Worm (Caenorhabditis elegans) whole organism, young adult: ENCODE results near the gene twk-16.

Source experiments
- B0336.3 ChIP-seq: fragments of 200-800 bp; sonication (Bioruptor generic); IDR thresholded peaks from 2 replicates; pipeline ENCODE4 v1.3.6; 2022; ENCODE audit warnings: missing genetic modification characterization, missing compliant biosample characterization
- C17E4.6 ChIP-seq: fragments of 200-800 bp; sonication (Bioruptor generic); IDR thresholded peaks from 2 replicates; pipeline ENCODE4 v1.3.6; 2022; ENCODE audit warnings: missing genetic modification reagents, missing genetic modification characterization, missing compliant biosample characterization
- F10E7.11 ChIP-seq: sonication (generic microtip); optimal IDR thresholded peaks from 2 replicates; lab custom pipeline; 2017; ENCODE audit warnings: mild to moderate bottlenecking, missing genetic modification characterization, moderate library complexity, missing compliant biosample characterization
- F22D6.2 ChIP-seq: sonication (generic microtip); optimal IDR thresholded peaks from 2 replicates; lab custom pipeline; 2016; ENCODE audit warnings: mild to moderate bottlenecking, missing genetic modification characterization, missing compliant biosample characterization
- F37B4.10 ChIP-seq: fragments of 200-800 bp; sonication (Bioruptor generic); IDR thresholded peaks from 2 replicates; pipeline ENCODE4 v1.3.6; 2022; ENCODE audit warnings: missing genetic modification characterization, missing compliant biosample characterization
- F52B5.7 ChIP-seq: sonication (generic microtip); optimal IDR thresholded peaks from 2 replicates; lab custom pipeline; 2016; ENCODE audit warnings: mild to moderate bottlenecking, missing genetic modification characterization, missing compliant biosample characterization
- T07F8.4 ChIP-seq: sonication (generic microtip); optimal IDR thresholded peaks from 2 replicates; lab custom pipeline; 2016; ENCODE audit warnings: mild to moderate bottlenecking, missing genetic modification characterization, moderate library complexity, missing compliant biosample characterization
- T26A5.8 ChIP-seq: sonication (generic microtip); optimal IDR thresholded peaks from 2 replicates; lab custom pipeline; 2016; ENCODE audit warnings: missing genetic modification characterization, missing compliant biosample characterization
- Y67H2A.10 ChIP-seq: fragments of 200-800 bp; sonication (Bioruptor generic); conservative IDR thresholded peaks from 2 replicates; pipeline ENCODE4 v1.3.6; 2022; ENCODE audit warnings: missing genetic modification reagents, missing genetic modification characterization, missing compliant biosample characterization
- ZK185.1 ChIP-seq: sonication (generic microtip); optimal IDR thresholded peaks from 2 replicates; lab custom pipeline; 2016; ENCODE audit warnings: mild to moderate bottlenecking, missing genetic modification characterization, missing compliant biosample characterization; ENCODE audit not compliant: poor library complexity, severe bottlenecking
- attf-3 ChIP-seq: fragments of 200-800 bp; sonication (Bioruptor generic); conservative IDR thresholded peaks from 2 replicates; pipeline ENCODE4 v1.3.6; 2022; ENCODE audit warnings: missing genetic modification reagents, missing genetic modification characterization, missing compliant biosample characterization
- attf-5 ChIP-seq: fragments of 200-800 bp; sonication (Bioruptor generic); optimal IDR thresholded peaks from 2 replicates; lab custom pipeline; 2018; ENCODE audit warnings: mild to moderate bottlenecking, missing genetic modification characterization, missing compliant biosample characterization
- ccch-3 ChIP-seq: fragments of 200-800 bp; sonication (Bioruptor generic); optimal IDR thresholded peaks from 2 replicates; lab custom pipeline; 2018; ENCODE audit warnings: mild to moderate bottlenecking, missing genetic modification characterization, missing compliant biosample characterization
- ceh-27 ChIP-seq: fragments of 200-800 bp; sonication (Bioruptor generic); optimal IDR thresholded peaks from 2 replicates; lab custom pipeline; 2018; ENCODE audit warnings: mild to moderate bottlenecking, missing genetic modification characterization, moderate library complexity, missing compliant biosample characterization
- ceh-40 ChIP-seq: fragments of 200-800 bp; sonication (Bioruptor generic); IDR thresholded peaks from 2 replicates; pipeline ENCODE4 v1.3.6; 2022; ENCODE audit warnings: missing genetic modification characterization, missing compliant biosample characterization
- ceh-79 ChIP-seq: sonication (generic microtip); optimal IDR thresholded peaks from 2 replicates; lab custom pipeline; 2017; ENCODE audit warnings: mild to moderate bottlenecking, missing genetic modification characterization, missing compliant biosample characterization
- dox-1 ChIP-seq: fragments of 200-800 bp; sonication (Bioruptor generic); IDR thresholded peaks from 2 replicates; pipeline ENCODE4 v1.3.6; 2022; ENCODE audit warnings: missing genetic modification reagents, missing genetic modification characterization, missing compliant biosample characterization
- dpl-1 ChIP-seq: fragments of 150-350 bp; optimal IDR thresholded peaks from 2 replicates; lab custom pipeline; 2014; ENCODE audit warnings: missing biosample characterization, missing genetic modification reagents, missing genetic modification characterization
- efl-1 ChIP-seq: fragments of 150-350 bp; optimal IDR thresholded peaks from 2 replicates; lab custom pipeline; 2014; ENCODE audit warnings: missing biosample characterization, missing genetic modification reagents, missing genetic modification characterization
- egrh-3 ChIP-seq: fragments of 200-800 bp; sonication (Bioruptor generic); IDR thresholded peaks from 2 replicates; pipeline ENCODE4 v1.3.6; 2022; ENCODE audit warnings: missing genetic modification reagents, missing genetic modification characterization, missing compliant biosample characterization
- ekl-4 ChIP-seq: fragments of 200-800 bp; sonication (Bioruptor generic); IDR thresholded peaks from 2 replicates; pipeline ENCODE4 v1.3.6; 2022; ENCODE audit warnings: missing genetic modification reagents, missing genetic modification characterization, missing compliant biosample characterization
- ets-4 ChIP-seq: fragments of 200-800 bp; sonication (Bioruptor generic); optimal IDR thresholded peaks from 2 replicates; lab custom pipeline; 2018; ENCODE audit warnings: mild to moderate bottlenecking, missing genetic modification characterization, missing compliant biosample characterization
- gei-17 ChIP-seq: fragments of 200-800 bp; sonication (Bioruptor generic); optimal IDR thresholded peaks from 2 replicates; lab custom pipeline; 2018; ENCODE audit warnings: mild to moderate bottlenecking, missing genetic modification characterization, missing compliant biosample characterization
- him-1 ChIP-seq: sonication (generic microtip); optimal IDR thresholded peaks from 2 replicates; lab custom pipeline; 2016; ENCODE audit warnings: missing genotype, missing genetic modification reagents, missing genetic modification characterization, missing compliant biosample characterization
- hmg-1.2 ChIP-seq: fragments of 200-800 bp; sonication (Bioruptor generic); IDR thresholded peaks from 2 replicates; pipeline ENCODE4 v1.3.6; 2022; ENCODE audit warnings: missing genetic modification reagents, missing genetic modification characterization, missing compliant biosample characterization
- hmg-20 ChIP-seq: fragments of 200-800 bp; sonication (Bioruptor generic); IDR thresholded peaks from 2 replicates; pipeline ENCODE4 v1.3.6; 2022; ENCODE audit warnings: missing genetic modification reagents, missing genetic modification characterization, missing compliant biosample characterization
- let-526 ChIP-seq: fragments of 200-800 bp; sonication (Bioruptor generic); IDR thresholded peaks from 2 replicates; pipeline ENCODE4 v1.3.6; 2022; ENCODE audit warnings: missing genetic modification reagents, missing genetic modification characterization, missing compliant biosample characterization
- let-607 ChIP-seq, 2 experiments: fragments of 200-800 bp in 1 of 2; sonication (Bioruptor generic) in 1 of 2; sonication (generic microtip) in 1 of 2; optimal IDR thresholded peaks; 2 replicates each; lab custom pipeline; 2016 to 2018; ENCODE audit warnings: mild to moderate bottlenecking in 2 of 2, missing compliant biosample characterization in 2 of 2, missing genetic modification characterization in 2 of 2, moderate library complexity in 2 of 2, missing genotype in 1 of 2
- lin-26 ChIP-seq: fragments of 200-800 bp; sonication (Bioruptor generic); IDR thresholded peaks from 2 replicates; pipeline ENCODE4 v1.3.6; 2022; ENCODE audit warnings: missing genetic modification reagents, missing genetic modification characterization, missing compliant biosample characterization
- lin-35 ChIP-seq, 3 experiments: fragments of 150-350 bp in 2 of 3; sonication (generic microtip) in 1 of 3; optimal IDR thresholded peaks; 2 replicates each; lab custom pipeline; 2014 to 2018; ENCODE audit warnings: missing biosample characterization in 3 of 3, missing genetic modification characterization in 3 of 3, missing genetic modification reagents in 3 of 3
- lin-54 ChIP-seq: fragments of 200-800 bp; sonication (Bioruptor generic); optimal IDR thresholded peaks from 2 replicates; lab custom pipeline; 2018; ENCODE audit warnings: mild to moderate bottlenecking, missing genetic modification characterization, missing compliant biosample characterization
- madf-10 ChIP-seq: sonication (generic microtip); optimal IDR thresholded peaks from 2 replicates; lab custom pipeline; 2016; ENCODE audit warnings: mild to moderate bottlenecking, missing genetic modification characterization, missing compliant biosample characterization
- mcd-1 ChIP-seq: fragments of 200-800 bp; sonication (Bioruptor generic); IDR thresholded peaks from 2 replicates; pipeline ENCODE4 v1.3.6; 2022; ENCODE audit warnings: missing genetic modification reagents, missing genetic modification characterization, missing compliant biosample characterization
- nfyb-1 ChIP-seq: fragments of 200-800 bp; sonication (Bioruptor generic); IDR thresholded peaks from 2 replicates; pipeline ENCODE4 v1.3.6; 2022; ENCODE audit warnings: missing genetic modification reagents, missing genetic modification characterization, missing compliant biosample characterization
- nhr-27 ChIP-seq: fragments of 200-800 bp; sonication (Bioruptor generic); optimal IDR thresholded peaks from 2 replicates; lab custom pipeline; 2018; ENCODE audit warnings: mild to moderate bottlenecking, missing genetic modification characterization, moderate library complexity, missing compliant biosample characterization
- nhr-80 ChIP-seq: sonication (generic microtip); optimal IDR thresholded peaks from 2 replicates; lab custom pipeline; 2016; ENCODE audit warnings: missing genetic modification characterization, missing compliant biosample characterization
- nhr-90 ChIP-seq: sonication (generic microtip); optimal IDR thresholded peaks from 2 replicates; lab custom pipeline; 2016; ENCODE audit warnings: missing genotype, mild to moderate bottlenecking, missing genetic modification characterization, missing compliant biosample characterization
- pha-4 ChIP-seq: fragments of 150-350 bp; sonication (generic microtip); optimal IDR thresholded peaks from 2 replicates; lab custom pipeline; 2014; ENCODE audit warnings: missing biosample characterization, missing genetic modification reagents, missing genetic modification characterization
- rcor-1 ChIP-seq: fragments of 200-800 bp; sonication (Bioruptor generic); IDR thresholded peaks from 2 replicates; pipeline ENCODE4 v1.3.6; 2022; ENCODE audit warnings: missing genetic modification reagents, missing genetic modification characterization, missing compliant biosample characterization
- repo-1 ChIP-seq: sonication (generic microtip); optimal IDR thresholded peaks from 2 replicates; lab custom pipeline; 2017; ENCODE audit warnings: mild to moderate bottlenecking, missing genetic modification characterization, missing compliant biosample characterization
- sdz-38 ChIP-seq: sonication (generic microtip); optimal IDR thresholded peaks from 2 replicates; lab custom pipeline; 2016; ENCODE audit warnings: missing genotype, missing genetic modification characterization, missing compliant biosample characterization
- tlf-1 ChIP-seq: fragments of 200-800 bp; sonication (Bioruptor generic); optimal IDR thresholded peaks from 2 replicates; lab custom pipeline; 2018; ENCODE audit warnings: mild to moderate bottlenecking, missing genetic modification characterization, missing compliant biosample characterization
- unc-130 ChIP-seq: sonication (generic microtip); optimal IDR thresholded peaks from 2 replicates; lab custom pipeline; 2016; ENCODE audit warnings: missing genetic modification reagents, missing genetic modification characterization, missing compliant biosample characterization
- unc-62 ChIP-seq: fragments of 150-350 bp; optimal IDR thresholded peaks from 2 replicates; lab custom pipeline; 2014; ENCODE audit warnings: missing biosample characterization, missing genetic modification reagents, missing genetic modification characterization
- zim-3 ChIP-seq: sonication (generic microtip); optimal IDR thresholded peaks from 2 replicates; lab custom pipeline; 2017; ENCODE audit warnings: mild to moderate bottlenecking, missing genetic modification characterization, moderate library complexity, missing compliant biosample characterization
- ztf-18 ChIP-seq: sonication (generic microtip); optimal IDR thresholded peaks from 2 replicates; lab custom pipeline; 2016; ENCODE audit warnings: missing genotype, mild to moderate bottlenecking, missing genetic modification characterization, missing compliant biosample characterization
- ztf-22 ChIP-seq: fragments of 200-800 bp; sonication (Bioruptor generic); optimal IDR thresholded peaks from 2 replicates; lab custom pipeline; 2018; ENCODE audit warnings: mild to moderate bottlenecking, missing genetic modification characterization, moderate library complexity, missing compliant biosample characterization
- ztf-26 ChIP-seq: sonication (generic microtip); optimal IDR thresholded peaks from 2 replicates; lab custom pipeline; 2017; ENCODE audit warnings: missing genetic modification characterization, missing compliant biosample characterization
- ztf-6 ChIP-seq: fragments of 200-800 bp; sonication (Bioruptor generic); IDR thresholded peaks from 2 replicates; pipeline ENCODE4 v1.3.6; 2022; ENCODE audit warnings: missing genetic modification reagents, missing genetic modification characterization, missing compliant biosample characterization

Gene twk-16

DNA sequence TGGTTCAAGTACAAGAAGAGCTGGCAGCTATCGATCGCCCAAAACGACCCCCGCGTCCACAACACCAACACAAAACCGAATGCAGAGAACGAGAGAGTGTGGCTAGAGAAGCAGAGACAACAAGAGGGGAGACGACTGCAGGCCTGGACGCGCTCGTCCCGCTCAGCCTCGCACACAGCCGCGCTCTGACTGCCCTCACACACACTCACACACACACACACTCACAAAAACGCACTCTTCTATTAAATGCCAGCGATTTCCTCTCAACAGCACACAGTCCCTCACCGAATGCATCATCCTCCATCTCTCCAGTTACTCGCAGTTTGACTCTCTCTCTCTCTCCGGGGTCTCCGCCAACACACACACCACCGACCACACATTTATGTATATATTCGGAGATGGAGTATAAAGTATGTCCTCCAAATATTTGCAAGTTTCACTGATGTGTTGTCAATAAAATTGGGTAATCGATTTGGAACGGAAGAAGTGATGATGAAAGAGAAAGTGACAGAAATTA lies 46.8 kb downstream of the twk-16 start (continued):
- peak; percentile 61 for TF ChIP-seq ZK185.1 (tag; lab: Kevin White, UChicago)
- no peak for TF ChIP-seq T26A5.8 (tag; lab: Kevin White, UChicago)
- peak; percentile 74 for TF ChIP-seq nfyb-1 (GFP tag; lab: Robert Waterston, UW)
- no peak for TF ChIP-seq ztf-6
- peak; percentile 76 for TF ChIP-seq egrh-3 (GFP tag; lab: Robert Waterston, UW)
- 0 out of 2 replicates have a peak, but pooled peaks have one; percentile 30 for TF ChIP-seq attf-3
- peak; percentile 94 for TF ChIP-seq pha-4
- peak; percentile 93 for TF ChIP-seq B0336.3 (GFP tag; lab: Robert Waterston, UW)
- TF ChIP-seq ets-4 (GFP tag; lab: Kevin White, UChicago) = peak; percentile 37
- peak; percentile 42 for TF ChIP-seq nhr-27 (tag; lab: Kevin White, UChicago)
- peak; percentile 72 to 75 for TF ChIP-seq let-607 (tag; optimal IDR thresholded peaks at IDR 0.05; lab: Kevin White, UChicago)
- TF ChIP-seq him-1 (tag; lab: Kevin White, UChicago) = no peak
- peak; percentile 56 for TF ChIP-seq tlf-1 (GFP tag; lab: Kevin White, UChicago)
- TF ChIP-seq ekl-4 (GFP tag; lab: Robert Waterston, UW) = peak; percentile 73
- TF ChIP-seq gei-17 (GFP tag; lab: Kevin White, UChicago) = peak; percentile 87
- peak; percentile 94 for TF ChIP-seq attf-5
- peak; percentile 61; the same call in 1 of the 2 replicates for TF ChIP-seq rcor-1 (GFP tag; lab: Robert Waterston, UW)
- peak; percentile 54 for TF ChIP-seq lin-54 (GFP tag; lab: Kevin White, UChicago)
- TF ChIP-seq hmg-1.2 (GFP tag; lab: Robert Waterston, UW) = peak; percentile 86
- TF ChIP-seq F10E7.11 (tag; lab: Kevin White, UChicago) = no peak
- peak; percentile 49 for TF ChIP-seq F52B5.7 (tag; lab: Kevin White, UChicago)
- TF ChIP-seq dox-1 = peak; percentile 94
- peak; percentile 85 for TF ChIP-seq madf-10 (tag; lab: Kevin White, UChicago)
- peak; percentile 72; the same call in 1 of the 2 replicates for TF ChIP-seq C17E4.6 (GFP tag; lab: Robert Waterston, UW)
- TF ChIP-seq lin-26 (GFP tag; lab: Robert Waterston, UW) = peak; percentile 79
- TF ChIP-seq ztf-22 = peak; percentile 87
- peak; percentile 47 for TF ChIP-seq ceh-79 (tag; lab: Kevin White, UChicago)
- TF ChIP-seq zim-3 (tag; lab: Kevin White, UChicago) = no peak
- no peak for TF ChIP-seq sdz-38
- TF ChIP-seq ceh-40 (GFP tag; lab: Robert Waterston, UW) = no peak
- 0 out of 2 replicates have a peak, but pooled peaks have one; percentile 19 for TF ChIP-seq Y67H2A.10 (GFP tag; lab: Robert Waterston, UW)
- peak; percentile 83 for TF ChIP-seq repo-1
- peak; percentile 29 for TF ChIP-seq F22D6.2 (tag; lab: Kevin White, UChicago)
- TF ChIP-seq ztf-26 = peak; percentile 82
- no peak for TF ChIP-seq unc-130 (GFP tag; lab: Kevin White, UChicago)
- TF ChIP-seq ccch-3 (GFP tag; lab: Kevin White, UChicago) = no peak
- TF ChIP-seq efl-1 (GFP tag; lab: Kevin White, UChicago) = no peak
- TF ChIP-seq nhr-80 (tag; lab: Kevin White, UChicago) = peak; percentile 95
- TF ChIP-seq ztf-18 (tag; lab: Kevin White, UChicago) = peak; percentile 63
- TF ChIP-seq lin-35 (GFP tag; optimal IDR thresholded peaks at IDR 0.05; lab: Kevin White, UChicago) = peak in 1 of 3 experiments; percentile 69
- TF ChIP-seq hmg-20 = 0 out of 2 replicates have a peak, but pooled peaks have one; percentile 31
- peak; percentile 65 for TF ChIP-seq nhr-90 (tag; lab: Kevin White, UChicago)
- peak; percentile 33 for TF ChIP-seq unc-62 (GFP tag; lab: Kevin White, UChicago)
- TF ChIP-seq T07F8.4 (tag; lab: Kevin White, UChicago) = peak; percentile 67
- peak; percentile 82 for TF ChIP-seq mcd-1 (GFP tag; lab: Robert Waterston, UW)
- peak; percentile 80; the same call in 1 of the 2 replicates for TF ChIP-seq let-526
- no peak for TF ChIP-seq F37B4.10 (GFP tag; lab: Robert Waterston, UW)
- peak; percentile 91 for TF ChIP-seq ceh-27 (GFP tag; lab: Kevin White, UChicago)
- TF ChIP-seq dpl-1 (GFP tag; lab: Kevin White, UChicago) = no peak
